Worm (Caenorhabditis elegans) whole organism, L2 larva: ENCODE results near the gene Y24F12A.1.

Experiments
- C34F6.9 ChIP-seq: fragments of 150-350 bp; optimal IDR thresholded peaks from 2 replicates; lab custom pipeline; 2014; ENCODE audit warnings: missing biosample characterization, missing genetic modification characterization
- F13H6.1 ChIP-seq: sonication (generic microtip); optimal IDR thresholded peaks from 2 replicates; lab custom pipeline; 2016; ENCODE audit warnings: missing genetic modification characterization, missing compliant biosample characterization
- R02D3.7 ChIP-seq: fragments of 150-350 bp; optimal IDR thresholded peaks from 2 replicates; lab custom pipeline; 2014; ENCODE audit warnings: missing biosample characterization, missing genetic modification characterization
- ZK546.5 ChIP-seq: sonication (generic microtip); optimal IDR thresholded peaks from 2 replicates; lab custom pipeline; 2017; ENCODE audit warnings: missing biosample characterization, missing genetic modification characterization
- alr-1 ChIP-seq: fragments of 150-350 bp; optimal IDR thresholded peaks from 2 replicates; lab custom pipeline; 2014; ENCODE audit warnings: missing biosample characterization, missing genetic modification characterization
- aly-2 ChIP-seq: fragments of 150-350 bp; optimal IDR thresholded peaks from 2 replicates; lab custom pipeline; 2014; ENCODE audit warnings: missing biosample characterization, missing genetic modification characterization
- blmp-1 ChIP-seq: sonication (generic microtip); optimal IDR thresholded peaks from 2 replicates; lab custom pipeline; 2017; ENCODE audit warnings: missing genetic modification characterization, mild to moderate bottlenecking, missing compliant biosample characterization, antibody characterized with exemption, moderate library complexity; ENCODE audit not compliant: insufficient read depth
- ceh-16 ChIP-seq: fragments of 150-350 bp; optimal IDR thresholded peaks from 2 replicates; lab custom pipeline; 2014; ENCODE audit warnings: missing biosample characterization, missing genetic modification characterization
- crh-2 ChIP-seq: sonication (generic microtip); optimal IDR thresholded peaks from 2 replicates; lab custom pipeline; 2017; ENCODE audit warnings: missing biosample characterization, missing genetic modification characterization
- dmd-4 ChIP-seq: sonication (generic microtip); optimal IDR thresholded peaks from 2 replicates; lab custom pipeline; 2017; ENCODE audit warnings: missing biosample characterization, missing genetic modification characterization
- elt-3 ChIP-seq: sonication (generic microtip); optimal IDR thresholded peaks from 2 replicates; lab custom pipeline; 2017; ENCODE audit warnings: missing biosample characterization, missing genetic modification characterization
- fos-1 ChIP-seq: fragments of 150-350 bp; optimal IDR thresholded peaks from 2 replicates; lab custom pipeline; 2014; ENCODE audit warnings: missing biosample characterization, missing genetic modification characterization
- gmeb-1 ChIP-seq: fragments of 150-350 bp; optimal IDR thresholded peaks from 2 replicates; lab custom pipeline; 2014; ENCODE audit warnings: missing biosample characterization, missing genetic modification characterization
- lin-13 ChIP-seq: fragments of 150-350 bp; optimal IDR thresholded peaks from 2 replicates; lab custom pipeline; 2014; ENCODE audit warnings: missing biosample characterization, missing genetic modification reagents, missing genetic modification characterization
- lsy-2 ChIP-seq, 2 experiments: fragments of 150-350 bp in 1 of 2; sonication (generic microtip) in 1 of 2; optimal IDR thresholded peaks; 2 replicates each; lab custom pipeline; 2014 to 2017; ENCODE audit warnings: missing biosample characterization in 2 of 2, missing genetic modification characterization in 2 of 2
- mab-5 ChIP-seq: fragments of 150-350 bp; optimal IDR thresholded peaks from 2 replicates; lab custom pipeline; 2014; ENCODE audit warnings: missing biosample characterization, missing genetic modification characterization
- nhr-10 ChIP-seq: sonication (generic microtip); optimal IDR thresholded peaks from 2 replicates; lab custom pipeline; 2017; ENCODE audit warnings: missing biosample characterization, missing genetic modification characterization
- nhr-11 ChIP-seq: fragments of 150-350 bp; optimal IDR thresholded peaks from 2 replicates; lab custom pipeline; 2014; ENCODE audit warnings: missing biosample characterization, missing genetic modification characterization
- nhr-129 ChIP-seq: fragments of 150-350 bp; optimal IDR thresholded peaks from 2 replicates; lab custom pipeline; 2014; ENCODE audit warnings: missing biosample characterization, missing genetic modification characterization
- nhr-21 ChIP-seq: fragments of 150-350 bp; optimal IDR thresholded peaks from 2 replicates; lab custom pipeline; 2014; ENCODE audit warnings: missing biosample characterization, missing genetic modification characterization
- nhr-23 ChIP-seq: fragments of 150-350 bp; optimal IDR thresholded peaks from 2 replicates; lab custom pipeline; 2014; ENCODE audit warnings: missing biosample characterization, missing genetic modification reagents, missing genetic modification characterization
- nhr-237 ChIP-seq: fragments of 150-350 bp; optimal IDR thresholded peaks from 2 replicates; lab custom pipeline; 2014; ENCODE audit warnings: missing biosample characterization, missing genetic modification characterization
- nhr-25 ChIP-seq: fragments of 150-350 bp; sonication (generic microtip); optimal IDR thresholded peaks from 3 replicates; lab custom pipeline; 2014; ENCODE audit warnings: missing biosample characterization, missing genetic modification characterization
- nhr-6 ChIP-seq: fragments of 150-350 bp; optimal IDR thresholded peaks from 2 replicates; lab custom pipeline; 2014; ENCODE audit warnings: missing biosample characterization, missing genetic modification characterization
- nhr-77 ChIP-seq: fragments of 150-350 bp; optimal IDR thresholded peaks from 2 replicates; lab custom pipeline; 2014; ENCODE audit warnings: missing biosample characterization, missing genetic modification characterization
- peb-1 ChIP-seq: fragments of 150-350 bp; optimal IDR thresholded peaks from 2 replicates; lab custom pipeline; 2014; ENCODE audit warnings: missing biosample characterization, missing genetic modification characterization
- sem-4 ChIP-seq: fragments of 150-350 bp; optimal IDR thresholded peaks from 2 replicates; lab custom pipeline; 2014; ENCODE audit warnings: missing biosample characterization, missing genetic modification reagents, missing genetic modification characterization
- sma-3 ChIP-seq: sonication (generic microtip); optimal IDR thresholded peaks from 2 replicates; lab custom pipeline; 2016; ENCODE audit warnings: missing genetic modification reagents, missing genetic modification characterization, missing compliant biosample characterization
- sma-9 ChIP-seq, 2 experiments: fragments of 150-350 bp in 1 of 2; sonication (generic microtip) in 1 of 2; optimal IDR thresholded peaks; 2 replicates each; lab custom pipeline; 2014 to 2016; ENCODE audit warnings: missing genetic modification characterization in 2 of 2, mild to moderate bottlenecking in 1 of 2, missing biosample characterization in 1 of 2, missing compliant biosample characterization in 1 of 2, missing genetic modification reagents in 1 of 2, moderate library complexity in 1 of 2
- unc-39 ChIP-seq: fragments of 150-350 bp; optimal IDR thresholded peaks from 2 replicates; lab custom pipeline; 2014; ENCODE audit warnings: missing biosample characterization, missing genetic modification characterization
- unc-55 ChIP-seq: fragments of 150-350 bp; sonication (generic microtip); optimal IDR thresholded peaks from 3 replicates; lab custom pipeline; 2014; ENCODE audit warnings: missing biosample characterization, missing genetic modification reagents, missing genetic modification characterization
- unc-62 ChIP-seq: fragments of 150-350 bp; optimal IDR thresholded peaks from 2 replicates; lab custom pipeline; 2014; ENCODE audit warnings: missing biosample characterization, missing genetic modification reagents, missing genetic modification characterization
- zag-1 ChIP-seq: fragments of 150-350 bp; optimal IDR thresholded peaks from 2 replicates; lab custom pipeline; 2014; ENCODE audit warnings: missing biosample characterization, missing genetic modification characterization
- ztf-1 ChIP-seq: fragments of 200-800 bp; sonication (Bioruptor generic); conservative IDR thresholded peaks from 2 replicates; pipeline ENCODE4 v1.3.6; 2022; ENCODE audit warnings: missing genetic modification characterization, missing compliant biosample characterization
- ztf-4 ChIP-seq: fragments of 150-350 bp; optimal IDR thresholded peaks from 2 replicates; lab custom pipeline; 2014; ENCODE audit warnings: missing biosample characterization, missing genetic modification characterization

Gene Y24F12A.1

DNA sequence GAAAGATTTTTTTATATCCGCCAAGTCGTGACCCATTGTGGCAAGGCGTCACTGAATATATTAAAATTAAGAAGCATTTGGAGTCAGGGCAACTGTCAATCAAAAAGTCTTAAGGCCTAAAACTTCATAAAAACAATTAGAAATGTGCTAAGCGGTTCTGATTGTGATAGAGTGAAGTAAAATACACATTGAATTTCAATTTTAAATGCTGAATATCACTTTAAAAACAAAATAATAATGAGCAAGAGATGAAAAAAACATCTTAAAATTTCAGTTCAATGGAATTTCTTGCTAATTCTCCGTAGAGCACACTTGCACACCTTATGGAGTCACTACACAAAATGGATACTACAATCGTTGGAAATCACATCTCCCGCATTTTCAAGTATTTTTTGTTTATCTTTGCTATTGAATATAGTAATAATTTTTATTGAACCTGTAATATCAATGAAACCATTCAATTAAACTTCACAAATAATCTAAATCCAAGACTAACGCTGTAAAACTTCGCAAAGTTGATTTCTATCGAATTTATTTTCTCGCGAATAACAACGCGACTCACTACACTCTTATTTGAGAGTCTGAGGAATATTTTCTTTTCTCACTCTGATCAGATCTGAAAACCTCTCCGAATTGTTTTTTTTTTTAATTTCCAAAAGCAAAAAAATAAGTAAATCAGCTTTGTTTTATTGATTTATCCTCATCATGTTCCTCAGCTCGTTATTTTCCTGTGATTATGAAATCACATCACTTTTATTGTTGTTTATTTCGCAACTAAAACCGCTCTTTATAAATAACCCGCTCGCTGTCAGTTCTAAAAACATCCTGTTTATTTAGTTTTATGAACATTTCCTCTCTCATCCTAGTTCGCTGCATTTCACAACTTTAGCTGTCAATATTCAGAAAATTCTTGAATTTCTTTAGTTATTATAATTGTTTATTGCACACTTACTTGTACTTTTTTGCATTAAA, 30.7 kb downstream of the Y24F12A.1 start, which contains the start of gene mars-1 (continued):
- TF ChIP-seq alr-1 (tag; lab: Kevin White, UChicago), result no peak
- no peak for TF ChIP-seq elt-3 (tag; lab: Kevin White, UChicago)
- TF ChIP-seq nhr-237 (tag; lab: Kevin White, UChicago), result no peak
- peak; percentile 51 to 86 for TF ChIP-seq lsy-2 (tag; optimal IDR thresholded peaks at IDR 0.05; lab: Kevin White, UChicago)
- TF ChIP-seq mab-5 (tag; lab: Kevin White, UChicago), result no peak
- no peak for TF ChIP-seq unc-62 (GFP tag; lab: Kevin White, UChicago)
- no peak for TF ChIP-seq nhr-10 (tag; lab: Kevin White, UChicago)
- TF ChIP-seq nhr-21 (tag; lab: Kevin White, UChicago), result no peak
- TF ChIP-seq unc-55, result peak; percentile 80
- TF ChIP-seq R02D3.7 (tag; lab: Kevin White, UChicago), result no peak
- TF ChIP-seq nhr-23 (tag; lab: Kevin White, UChicago), result no peak
- no peak for TF ChIP-seq ztf-1 (GFP tag; lab: Robert Waterston, UW)
- TF ChIP-seq nhr-6 (tag; lab: Kevin White, UChicago), result no peak
- TF ChIP-seq lin-13 (GFP tag; lab: Kevin White, UChicago), result peak; percentile 53
- TF ChIP-seq sma-9 (GFP tag; optimal IDR thresholded peaks at IDR 0.05; lab: Kevin White, UChicago), result peak; percentile 61
- no peak for TF ChIP-seq sma-9 (tag; optimal IDR thresholded peaks at IDR 0.05; lab: Kevin White, UChicago)
- TF ChIP-seq ztf-4 (tag; lab: Kevin White, UChicago), result no peak
- TF ChIP-seq dmd-4 (tag; lab: Kevin White, UChicago), result no peak
- peak; percentile 56 for TF ChIP-seq F13H6.1 (tag; lab: Kevin White, UChicago)
- no peak for TF ChIP-seq nhr-11 (tag; lab: Kevin White, UChicago)
- no peak for TF ChIP-seq sem-4 (tag; lab: Kevin White, UChicago)
- no peak for TF ChIP-seq ceh-16 (tag; lab: Kevin White, UChicago)
- TF ChIP-seq fos-1 (tag; lab: Kevin White, UChicago), result peak; percentile 17
- peak; percentile 93 for TF ChIP-seq C34F6.9 (tag; lab: Kevin White, UChicago)
- TF ChIP-seq, all 48 proteins: peak for 14

DNA sequence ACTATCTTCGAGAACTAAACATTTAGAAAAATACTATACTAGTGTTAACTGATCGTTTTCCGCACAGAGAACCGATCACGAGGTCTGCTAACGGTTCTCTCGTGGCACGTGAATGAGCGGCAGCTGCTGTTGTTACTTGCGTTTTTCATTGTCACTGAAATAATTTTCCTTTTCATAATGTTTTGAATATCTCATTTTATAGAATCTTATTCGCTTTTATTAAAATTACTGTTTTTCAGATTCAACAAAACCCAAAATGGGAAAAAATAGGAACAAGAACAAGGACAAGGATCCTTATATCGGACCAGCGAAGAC, 31.3 kb downstream of the Y24F12A.1 start, which contains the start of gene F58B3.6:
Gene F58B3.6 (plus strand): TSS at position 240 of the 315 bp plus-strand sequence.
- TF ChIP-seq ZK546.5 (no peak), nhr-129 (tag; lab: Kevin White, UChicago) (peak; percentile 40), peb-1 (tag; lab: Kevin White, UChicago) (no peak), nhr-25 (tag; lab: Kevin White, UChicago) (peak; percentile 3), crh-2 (peak; percentile 19), unc-39 (tag; lab: Kevin White, UChicago) (no peak), unc-62 (GFP tag; lab: Kevin White, UChicago) (no peak), C34F6.9 (tag; lab: Kevin White, UChicago) (peak; percentile 10), sma-9 (GFP tag; optimal IDR thresholded peaks at IDR 0.05; lab: Kevin White, UChicago) (peak; percentile 27), sma-9 (tag; optimal IDR thresholded peaks at IDR 0.05; lab: Kevin White, UChicago) (no peak), nhr-6 (tag; lab: Kevin White, UChicago) (no peak), lsy-2 (tag; optimal IDR thresholded peaks at IDR 0.05; lab: Kevin White, UChicago) (peak in 1 of 2 experiments; percentile 43), nhr-10 (tag; lab: Kevin White, UChicago) (no peak), gmeb-1 (peak; percentile 27), F13H6.1 (tag; lab: Kevin White, UChicago) (no peak), elt-3 (tag; lab: Kevin White, UChicago) (no peak), ztf-1 (GFP tag; lab: Robert Waterston, UW) (no peak), zag-1 (tag; lab: Kevin White, UChicago) (no peak), alr-1 (tag; lab: Kevin White, UChicago) (no peak), sma-3 (GFP tag; lab: Kevin White, UChicago) (no peak)

DNA sequence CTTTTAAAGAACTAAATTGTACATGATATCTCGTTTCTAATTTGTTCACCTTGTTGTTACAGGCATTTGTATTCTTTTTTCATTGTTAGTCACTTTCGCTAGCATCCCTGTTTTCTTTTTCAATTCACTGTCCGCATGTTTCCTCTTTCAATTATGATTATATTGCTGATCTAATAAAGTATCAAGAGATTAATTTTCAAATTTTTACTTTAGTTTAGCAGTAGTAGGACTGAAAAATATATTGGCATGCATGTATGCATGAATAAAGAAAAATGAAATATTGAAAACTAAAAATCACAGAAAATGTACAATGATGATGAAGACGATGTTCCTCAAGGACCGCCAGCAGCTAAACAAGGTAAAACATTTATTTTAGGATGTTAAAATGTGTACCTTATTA, 33.0 kb downstream of the Y24F12A.1 start, which contains the start of gene rbm-17:
Gene rbm-17 (plus strand): TSS at position 301 of the 400 bp plus-strand sequence.
- TF ChIP-seq nhr-25 (tag; lab: Kevin White, UChicago) (no peak), nhr-77 (tag; lab: Kevin White, UChicago) (no peak), aly-2 (tag; lab: Kevin White, UChicago) (no peak), unc-39 (tag; lab: Kevin White, UChicago) (no peak), crh-2 (no peak), lsy-2 (tag; optimal IDR thresholded peaks at IDR 0.05; lab: Kevin White, UChicago) (no peak), nhr-6 (tag; lab: Kevin White, UChicago) (no peak), unc-62 (GFP tag; lab: Kevin White, UChicago) (no peak), nhr-21 (tag; lab: Kevin White, UChicago) (no peak), zag-1 (tag; lab: Kevin White, UChicago) (no peak), blmp-1 (tag; lab: Kevin White, UChicago) (no peak)
